Fruit fly (Drosophila melanogaster) whole organism, wandering third instar larva: ENCODE results near the gene CG3597.

Experiments used
- Abd-B ChIP-seq: fragments of >200 bp; optimal IDR thresholded peaks from 2 replicates; lab custom pipeline; 2017; ENCODE audit warnings: missing biosample characterization, missing genetic modification characterization
- Hr78 ChIP-seq: fragments of >200 bp; optimal IDR thresholded peaks from 2 replicates; lab custom pipeline; 2017; ENCODE audit warnings: missing biosample characterization, missing genetic modification characterization
- Hr83 ChIP-seq: fragments of 200-300 bp; sonication (Bioruptor generic); optimal IDR thresholded peaks from 2 replicates; lab custom pipeline; 2016; ENCODE audit warnings: missing biosample characterization, mild to moderate bottlenecking, missing genetic modification characterization, moderate library complexity; ENCODE audit not compliant: poor library complexity, severe bottlenecking
- Jra ChIP-seq: sonication (Bioruptor generic); optimal IDR thresholded peaks from 2 replicates; lab custom pipeline; 2016; ENCODE audit warnings: missing biosample characterization, missing genetic modification characterization
- Myc ChIP-seq: fragments of >200 bp; optimal IDR thresholded peaks from 2 replicates; lab custom pipeline; 2017
- OdsH ChIP-seq: fragments of 200-800 bp; sonication (Bioruptor generic); optimal IDR thresholded peaks from 2 replicates; lab custom pipeline; 2016; ENCODE audit warnings: missing biosample characterization, mild to moderate bottlenecking, missing genetic modification characterization
- fru ChIP-seq: fragments of 200-800 bp; sonication (Bioruptor generic); optimal IDR thresholded peaks from 3 replicates; lab custom pipeline; 2016; ENCODE audit warnings: missing biosample characterization, mild to moderate bottlenecking, missing genetic modification characterization
- h ChIP-seq: fragments of 200-800 bp; sonication (Bioruptor generic); optimal IDR thresholded peaks from 3 replicates; lab custom pipeline; 2016; ENCODE audit warnings: missing biosample characterization, mild to moderate bottlenecking, missing genetic modification characterization
- jim ChIP-seq: fragments of 175-275, 200-325 bp; sonication (Bioruptor generic); optimal IDR thresholded peaks from 2 replicates; lab custom pipeline; 2016; ENCODE audit warnings: missing biosample characterization, mild to moderate bottlenecking, missing genetic modification characterization
- psq ChIP-seq: fragments of 200-800 bp; sonication (Bioruptor generic); optimal IDR thresholded peaks from 3 replicates; lab custom pipeline; 2017; ENCODE audit warnings: missing biosample characterization, mild to moderate bottlenecking, missing genetic modification characterization, moderate library complexity
- tai ChIP-seq: sonication (Bioruptor generic); optimal IDR thresholded peaks from 2 replicates; lab custom pipeline; 2016; ENCODE audit warnings: missing biosample characterization, missing genetic modification characterization
- usp ChIP-seq: fragments of >200 bp; optimal IDR thresholded peaks from 2 replicates; lab custom pipeline; 2017; ENCODE audit warnings: missing biosample characterization, missing genetic modification characterization
- woc ChIP-seq: sonication (Bioruptor generic); optimal IDR thresholded peaks from 2 replicates; lab custom pipeline; 2016; ENCODE audit warnings: missing biosample characterization, mild to moderate bottlenecking, missing genetic modification characterization

DNA sequence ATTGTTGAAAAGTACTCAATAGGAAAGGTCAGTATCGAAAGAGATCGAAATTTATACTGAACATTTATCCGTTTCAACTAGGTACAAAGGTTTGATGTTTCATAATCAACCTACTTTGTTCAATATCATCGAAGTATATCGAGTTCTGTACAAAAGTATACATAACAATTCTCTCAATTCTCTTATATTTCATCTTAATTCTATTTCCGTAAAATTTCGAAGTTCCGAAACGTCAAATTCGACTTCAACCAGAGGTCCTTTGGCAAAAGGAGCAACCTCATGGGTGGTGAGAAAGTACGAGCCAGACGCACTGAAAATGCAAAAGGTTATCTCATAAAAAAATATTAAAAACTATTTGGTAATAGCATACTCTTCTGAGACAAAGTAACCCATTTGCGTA lies 45.3 kb upstream of the CG3597 start, which contains the start of gene CG31948:
- TF ChIP-seq psq (GFP tag; lab: Kevin White, UChicago) (no peak), jim (GFP tag; lab: Kevin White, UChicago) (no peak), Abd-B (no peak), OdsH (GFP tag; lab: Kevin White, UChicago) (no peak), woc (GFP tag; lab: Kevin White, UChicago) (no peak), usp (GFP tag; lab: Kevin White, UChicago) (no peak), fru (no peak), tai (GFP tag; lab: Kevin White, UChicago) (no peak), Hr78 (GFP tag; lab: Kevin White, UChicago) (no peak), Hr83 (GFP tag; lab: Kevin White, UChicago) (no peak), h (GFP tag; lab: Kevin White, UChicago) (no peak), Myc (no peak), Jra (no peak)
